Worm (Caenorhabditis elegans): Measurements from ENCODE around the gene fipr-7.

- TF ChIP-seq aptf-2 (GFP tag; conservative IDR thresholded peaks at IDR 0.05), result no peak
- TF ChIP-seq ztf-18 (tag; optimal IDR thresholded peaks at IDR 0.05), result peak; percentile 7
- TF ChIP-seq ztf-28 (GFP tag; IDR thresholded peaks at IDR 0.05), result no peak
- peak; percentile 30; the same call in 1 of the 2 replicates for TF ChIP-seq dox-1 (GFP tag; IDR thresholded peaks at IDR 0.05)
- TF ChIP-seq bed-2 (GFP tag; IDR thresholded peaks at IDR 0.05), result no peak
- TF ChIP-seq sptf-2 (GFP tag; optimal IDR thresholded peaks at IDR 0.05), result no peak
- no peak for TF ChIP-seq sea-2 (GFP tag; IDR thresholded peaks at IDR 0.05)
- TF ChIP-seq lin-26 (GFP tag; IDR thresholded peaks at IDR 0.05), result peak; percentile 64
- no peak for TF ChIP-seq nfya-1 (tag; optimal IDR thresholded peaks at IDR 0.05; ENCODE audit: borderline replicate concordance, insufficient read depth)
Measured at ce11 chrV:10237959-10238444, 8.4 kb downstream of the fipr-7 start.

Measured in whole organism, young adult.